Fruit fly (Drosophila melanogaster): Measurements from ENCODE around the gene Prosalpha2.

The Prosalpha2 gene

DNA sequence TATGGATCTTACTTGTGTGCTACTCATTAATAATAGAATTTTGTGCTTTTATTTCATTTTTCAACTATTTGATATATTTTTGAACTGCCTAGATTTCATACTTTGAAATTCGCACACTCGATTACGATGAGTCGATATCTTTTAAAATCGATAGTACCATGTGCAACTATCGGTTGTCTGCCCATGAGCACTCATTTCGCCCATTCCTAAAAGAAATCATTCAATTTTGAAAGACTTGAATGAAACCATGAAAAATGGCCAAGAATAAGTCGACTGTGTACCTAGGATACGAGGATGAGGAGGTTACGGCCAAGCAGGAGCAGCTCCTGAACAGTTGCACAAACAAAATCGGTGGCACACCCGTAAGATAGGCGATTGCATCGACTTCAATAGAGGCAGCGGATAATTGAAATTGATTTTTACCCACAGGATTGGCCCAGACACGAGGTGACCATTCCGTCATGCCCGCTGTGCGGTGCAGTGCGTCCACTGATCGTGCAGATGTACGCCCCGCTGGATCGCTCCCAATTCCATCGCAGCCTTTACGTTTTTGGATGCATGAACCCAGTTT, 25.3 kb downstream of the Prosalpha2 start, which contains the start of gene trus (continued):
- TF ChIP-seq CG14860 (GFP tag; IDR thresholded peaks at IDR 0.05; ENCODE audit: partially characterized antibody) (peak; percentile 76), Sin3A (optimal IDR thresholded peaks at IDR 0.05) (no peak), D19A (tag; optimal IDR thresholded peaks at IDR 0.05) (peak; percentile 54), CG31441 (GFP tag; IDR thresholded peaks at IDR 0.05) (no peak), ase (GFP tag; IDR thresholded peaks at IDR 0.05) (no peak), E2f2 (GFP tag; IDR thresholded peaks at IDR 0.05) (peak; percentile 91), gsb-n (tag; optimal IDR thresholded peaks at IDR 0.05) (no peak), CG12071 (GFP tag; optimal IDR thresholded peaks at IDR 0.05) (no peak), Xbp1 (GFP tag; optimal IDR thresholded peaks at IDR 0.05) (no peak), Six4 (GFP tag; optimal IDR thresholded peaks at IDR 0.05) (no peak), lov (optimal IDR thresholded peaks at IDR 0.05) (no peak), lov (GFP tag; IDR thresholded peaks at IDR 0.05) (no peak), Sox100B (GFP tag; optimal IDR thresholded peaks at IDR 0.05) (no peak), H2.0 (GFP tag; IDR thresholded peaks at IDR 0.05) (no peak), knrl (GFP tag; IDR thresholded peaks at IDR 0.05; ENCODE audit: partially characterized antibody) (peak; percentile 77; the same call in 2 of the 3 replicates), CG6791 (GFP tag; IDR thresholded peaks at IDR 0.05; ENCODE audit: partially characterized antibody) (peak; percentile 86), rib (GFP tag; IDR thresholded peaks at IDR 0.05) (0 out of 2 replicates have a peak, but pooled peaks have one; percentile 8), Bdp1 (GFP tag; optimal IDR thresholded peaks at IDR 0.05) (no peak), NfI (GFP tag; optimal IDR thresholded peaks at IDR 0.05) (no peak), zfh1 (GFP tag; IDR thresholded peaks at IDR 0.05) (no peak), gfzf (GFP tag; optimal IDR thresholded peaks at IDR 0.05) (peak; percentile 24), ato (GFP tag; IDR thresholded peaks at IDR 0.05; ENCODE audit: partially characterized antibody) (peak; percentile 89), grn (GFP tag; optimal IDR thresholded peaks at IDR 0.05) (no peak), ab (GFP tag; optimal IDR thresholded peaks at IDR 0.05) (no peak), CG2129 (GFP tag; IDR thresholded peaks at IDR 0.05; ENCODE audit: partially characterized antibody) (peak; percentile 78), sug (tag; optimal IDR thresholded peaks at IDR 0.05) (peak; percentile 17), ATbp (GFP tag; optimal IDR thresholded peaks at IDR 0.05) (no peak), CG34422 (GFP tag; IDR thresholded peaks at IDR 0.05) (no peak), psq (GFP tag; optimal IDR thresholded peaks at IDR 0.05) (no peak), CG6654 (GFP tag; optimal IDR thresholded peaks at IDR 0.05) (no peak), CG7786 (GFP tag; optimal IDR thresholded peaks at IDR 0.05) (no peak), jing (GFP tag; optimal IDR thresholded peaks at IDR 0.05) (no peak), trh (GFP tag; optimal IDR thresholded peaks at IDR 0.05) (no peak), MTF-1 (GFP tag; optimal IDR thresholded peaks at IDR 0.05; ENCODE audit: borderline replicate concordance) (no peak), CG7556 (GFP tag; optimal IDR thresholded peaks at IDR 0.05) (no peak), zen (tag; optimal IDR thresholded peaks at IDR 0.05) (peak; percentile 7), yki (optimal IDR thresholded peaks at IDR 0.05) (no peak), Dfd (GFP tag; optimal IDR thresholded peaks at IDR 0.05) (no peak), insv (GFP tag; optimal IDR thresholded peaks at IDR 0.05) (no peak), Adf1 (GFP tag; IDR thresholded peaks at IDR 0.05) (no peak), CG11723 (GFP tag; optimal IDR thresholded peaks at IDR 0.05) (no peak), mam (GFP tag; optimal IDR thresholded peaks at IDR 0.05) (no peak)

All from whole organism, embryonic.